Worm (Caenorhabditis elegans) whole organism, L4 larva: ENCODE measurements around the gene dagl-2.
A peak's percentile ranks its signal among the peaks of the same experiment; 100 is the strongest.

Experiments used
- F44E2.7 ChIP-seq: fragments of 200-800 bp; sonication (Bioruptor generic); IDR thresholded peaks from 2 replicates; pipeline ENCODE4 v2.1.2; 2022; ENCODE audit warnings: missing genetic modification characterization, missing compliant biosample characterization
- R02D3.7 ChIP-seq: fragments of 150-350 bp; sonication (generic microtip); optimal IDR thresholded peaks from 3 replicates; lab custom pipeline; 2014; ENCODE audit warnings: missing biosample characterization, missing genetic modification characterization
- Y105C5A.15 ChIP-seq: fragments of 200-800 bp; sonication (Bioruptor generic); IDR thresholded peaks from 2 replicates; pipeline ENCODE4 v1.3.6; 2022; ENCODE audit warnings: missing genetic modification characterization, missing compliant biosample characterization
- aha-1 ChIP-seq: fragments of 150-350 bp; peaks from one replicate; lab custom pipeline; 2014; ENCODE audit warnings: missing biosample characterization, missing genetic modification characterization
- attf-4 ChIP-seq: sonication (generic microtip); optimal IDR thresholded peaks from 3 replicates; lab custom pipeline; 2017; ENCODE audit warnings: missing biosample characterization, missing genetic modification characterization
- ceh-32 ChIP-seq: sonication (generic microtip); optimal IDR thresholded peaks from 2 replicates; lab custom pipeline; 2016; ENCODE audit warnings: mild to moderate bottlenecking, missing genetic modification characterization, missing compliant biosample characterization; ENCODE audit not compliant: poor library complexity
- ctbp-1 ChIP-seq: fragments of 200-800 bp; sonication (Bioruptor generic); IDR thresholded peaks from 2 replicates; pipeline ENCODE4 v1.3.6; 2022; ENCODE audit warnings: missing genetic modification reagents, missing genetic modification characterization, missing compliant biosample characterization
- daf-16 ChIP-seq, 3 experiments: sonication (generic microtip); optimal IDR thresholded peaks; 2 replicates each; lab custom pipeline; 2016 to 2017; ENCODE audit warnings: missing genetic modification characterization in 3 of 3, missing genetic modification reagents in 3 of 3, mild to moderate bottlenecking in 2 of 3, missing compliant biosample characterization in 2 of 3, missing biosample characterization in 1 of 3, moderate library complexity in 1 of 3
- daf-19 ChIP-seq: fragments of 200-800 bp; sonication (Bioruptor generic); conservative IDR thresholded peaks from 2 replicates; pipeline ENCODE4 v1.3.6; 2022; ENCODE audit warnings: missing genetic modification characterization, missing compliant biosample characterization
- dmd-6 ChIP-seq: fragments of 200-800 bp; sonication (Bioruptor generic); IDR thresholded peaks from 2 replicates; pipeline ENCODE4 v1.3.6; 2022; ENCODE audit warnings: missing genetic modification reagents, missing genetic modification characterization, missing compliant biosample characterization
- dmd-8 ChIP-seq: fragments of 200-800 bp; sonication (Bioruptor generic); IDR thresholded peaks from 2 replicates; pipeline ENCODE4 v1.3.6; 2022; ENCODE audit warnings: missing genetic modification characterization, missing compliant biosample characterization
- dpl-1 ChIP-seq: fragments of 150-350 bp; optimal IDR thresholded peaks from 2 replicates; lab custom pipeline; 2014; ENCODE audit warnings: missing biosample characterization, missing genetic modification reagents, missing genetic modification characterization
- egl-43 ChIP-seq: fragments of 200-800 bp; sonication (Bioruptor generic); IDR thresholded peaks from 2 replicates; pipeline ENCODE4 v1.3.6; 2022; ENCODE audit warnings: missing genetic modification reagents, missing genetic modification characterization, missing compliant biosample characterization
- fkh-10 ChIP-seq: fragments of 150-350 bp; optimal IDR thresholded peaks from 2 replicates; lab custom pipeline; 2014; ENCODE audit warnings: missing biosample characterization, missing genetic modification reagents, missing genetic modification characterization
- hif-1 ChIP-seq, 2 experiments: sonication (generic microtip); optimal IDR thresholded peaks; 2 replicates each; lab custom pipeline; 2016 to 2017; ENCODE audit warnings: missing compliant biosample characterization in 2 of 2, missing genetic modification characterization in 2 of 2, missing genetic modification reagents in 2 of 2, missing genotype in 2 of 2, mild to moderate bottlenecking in 1 of 2
- hlh-30 ChIP-seq: sonication (generic microtip); optimal IDR thresholded peaks from 2 replicates; lab custom pipeline; 2017; ENCODE audit warnings: antibody characterized with exemption, mild to moderate bottlenecking, missing genetic modification characterization, missing compliant biosample characterization; ENCODE audit not compliant: insufficient read depth
- hmg-1.1 ChIP-seq: fragments of 200-800 bp; sonication (Bioruptor generic); IDR thresholded peaks from 2 replicates; pipeline ENCODE4 v1.3.6; 2022; ENCODE audit warnings: missing genetic modification reagents, missing genetic modification characterization, missing compliant biosample characterization
- lsy-2 ChIP-seq, 2 experiments: fragments of 150-350 bp in 1 of 2; sonication (generic microtip) in 1 of 2; optimal IDR thresholded peaks; 2 replicates each; lab custom pipeline; 2014 to 2017; ENCODE audit warnings: missing biosample characterization in 2 of 2, missing genetic modification characterization in 2 of 2
- mdl-1 ChIP-seq, 2 experiments: fragments of 150-350 bp in 1 of 2; sonication (generic microtip) in 1 of 2; optimal IDR thresholded peaks; 2 replicates each; lab custom pipeline; 2014 to 2017; ENCODE audit warnings: missing biosample characterization in 2 of 2, missing genetic modification characterization in 2 of 2
- mep-1 ChIP-seq: fragments of 150-350 bp; sonication (generic microtip); optimal IDR thresholded peaks from 3 replicates; lab custom pipeline; 2014; ENCODE audit warnings: missing biosample characterization, missing genetic modification characterization
- mes-2 ChIP-seq: sonication (generic microtip); optimal IDR thresholded peaks from 2 replicates; lab custom pipeline; 2016; ENCODE audit warnings: missing genotype, mild to moderate bottlenecking, missing genetic modification characterization, missing compliant biosample characterization; ENCODE audit not compliant: poor library complexity, severe bottlenecking
- mxl-3 ChIP-seq: fragments of 200-800 bp; sonication (Bioruptor generic); optimal IDR thresholded peaks from 2 replicates; lab custom pipeline; 2018; ENCODE audit warnings: mild to moderate bottlenecking, missing genetic modification characterization, missing compliant biosample characterization
- nhr-11 ChIP-seq: fragments of 150-350 bp; optimal IDR thresholded peaks from 2 replicates; lab custom pipeline; 2014; ENCODE audit warnings: missing biosample characterization, missing genetic modification characterization
- nhr-28 ChIP-seq: fragments of 150-350 bp; optimal IDR thresholded peaks from 2 replicates; lab custom pipeline; 2014; ENCODE audit warnings: missing biosample characterization, missing genetic modification characterization
- nhr-41 ChIP-seq: fragments of 200-800 bp; sonication (Bioruptor generic); IDR thresholded peaks from 2 replicates; pipeline ENCODE4 v1.3.6; 2022; ENCODE audit warnings: missing genetic modification reagents, missing genetic modification characterization, missing compliant biosample characterization
- rbr-2 ChIP-seq: sonication (generic microtip); optimal IDR thresholded peaks from 2 replicates; lab custom pipeline; 2016; ENCODE audit warnings: missing genotype, missing genetic modification characterization, missing compliant biosample characterization
- saeg-2 ChIP-seq: fragments of 200-800 bp; sonication (Bioruptor generic); IDR thresholded peaks from 2 replicates; pipeline ENCODE4 v1.3.6; 2022; ENCODE audit warnings: missing genetic modification reagents, missing genetic modification characterization, missing compliant biosample characterization
- set-16 ChIP-seq: fragments of 200-800 bp; sonication (Bioruptor generic); IDR thresholded peaks from 2 replicates; pipeline ENCODE4 v1.3.6; 2022; ENCODE audit warnings: missing genetic modification reagents, missing genetic modification characterization, missing compliant biosample characterization
- skn-1 ChIP-seq: fragments of 150-350 bp; optimal IDR thresholded peaks from 2 replicates; lab custom pipeline; 2014; ENCODE audit warnings: missing biosample characterization, missing genetic modification characterization
- spr-3 ChIP-seq: fragments of 200-800 bp; sonication (Bioruptor generic); optimal IDR thresholded peaks from 2 replicates; lab custom pipeline; 2018; ENCODE audit warnings: mild to moderate bottlenecking, missing genetic modification characterization, missing compliant biosample characterization
- unc-62 ChIP-seq, 3 experiments: fragments of 150-350 bp in 1 of 3; sonication (generic microtip); optimal IDR thresholded peaks in 2 of 3; peaks in 1 of 3; 1 replicate in 1 of 3; 2 replicates in 2 of 3; lab custom pipeline; 2014 to 2017; ENCODE audit warnings: missing biosample characterization in 3 of 3, missing genetic modification characterization in 3 of 3, missing genetic modification reagents in 3 of 3, missing genotype in 1 of 3

dagl-2 gene

DNA sequence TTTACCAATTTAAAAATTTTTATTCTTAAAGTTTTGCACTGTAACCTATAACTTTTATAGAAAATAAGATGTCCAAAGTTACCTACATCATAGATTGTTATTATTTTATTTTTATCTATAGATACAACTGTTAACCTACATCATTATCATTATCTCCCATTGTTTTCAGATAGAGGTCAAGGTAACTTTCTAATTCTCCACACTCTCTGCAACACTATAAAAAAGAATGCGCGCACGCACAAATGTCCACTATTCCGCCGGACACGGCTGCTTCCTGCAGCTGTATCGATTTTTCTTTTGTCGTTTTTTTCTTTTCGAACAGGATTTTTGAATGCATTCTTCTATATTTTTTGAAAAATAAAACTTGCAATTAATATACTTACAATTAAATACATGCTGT is 10.4 kb downstream of the dagl-2 start:
- TF ChIP-seq nhr-28 (tag; lab: Kevin White, UChicago) (peak; percentile 22), R02D3.7 (no peak), ceh-32 (no peak), F44E2.7 (GFP tag; lab: Robert Waterston, UW) (no peak), lsy-2 (tag; optimal IDR thresholded peaks at IDR 0.05; lab: Kevin White, UChicago) (peak in 1 of 2 experiments; percentile 9), hlh-30 (tag; lab: Kevin White, UChicago) (peak; percentile 2), mdl-1 (tag; optimal IDR thresholded peaks at IDR 0.05; lab: Kevin White, UChicago) (peak in 1 of 2 experiments; percentile 17), dmd-6 (GFP tag; lab: Robert Waterston, UW) (no peak)

DNA sequence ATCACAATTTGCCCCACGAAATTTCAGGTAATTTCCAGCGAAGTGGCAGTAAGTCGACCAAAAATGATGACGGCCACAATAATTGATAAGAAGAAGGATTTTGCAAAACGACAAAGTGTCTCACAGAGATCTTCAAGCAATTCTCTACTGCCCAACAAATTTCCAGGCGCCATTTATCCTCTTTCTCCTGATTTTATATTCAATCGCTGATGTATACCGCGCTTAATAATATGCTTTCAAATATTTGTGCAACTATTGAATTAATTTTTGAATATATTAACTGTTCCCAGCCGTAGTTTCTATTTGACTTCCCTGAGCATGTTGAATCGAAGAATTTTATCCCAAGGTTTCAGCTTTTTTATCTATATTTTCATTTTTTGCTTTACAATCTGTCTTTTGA is 12.1 kb downstream of the dagl-2 start, which contains the start of gene tpst-2:
Gene tpst-2 (plus strand): TSS at position 301 of the 400 bp plus-strand sequence.
- TF ChIP-seq dpl-1 (GFP tag; lab: Kevin White, UChicago), result no peak
- no peak for TF ChIP-seq nhr-41 (GFP tag; lab: Robert Waterston, UW)
- no peak for TF ChIP-seq attf-4
- no peak for TF ChIP-seq saeg-2 (GFP tag; lab: Robert Waterston, UW)
- TF ChIP-seq daf-16 (GFP tag; optimal IDR thresholded peaks at IDR 0.05; lab: Kevin White, UChicago), result no peak
- no peak for TF ChIP-seq daf-16 (tag; optimal IDR thresholded peaks at IDR 0.05; lab: Kevin White, UChicago)
- TF ChIP-seq Y105C5A.15 (GFP tag; lab: Robert Waterston, UW), result no peak
- TF ChIP-seq nhr-11, result no peak
- TF ChIP-seq skn-1, result no peak

DNA sequence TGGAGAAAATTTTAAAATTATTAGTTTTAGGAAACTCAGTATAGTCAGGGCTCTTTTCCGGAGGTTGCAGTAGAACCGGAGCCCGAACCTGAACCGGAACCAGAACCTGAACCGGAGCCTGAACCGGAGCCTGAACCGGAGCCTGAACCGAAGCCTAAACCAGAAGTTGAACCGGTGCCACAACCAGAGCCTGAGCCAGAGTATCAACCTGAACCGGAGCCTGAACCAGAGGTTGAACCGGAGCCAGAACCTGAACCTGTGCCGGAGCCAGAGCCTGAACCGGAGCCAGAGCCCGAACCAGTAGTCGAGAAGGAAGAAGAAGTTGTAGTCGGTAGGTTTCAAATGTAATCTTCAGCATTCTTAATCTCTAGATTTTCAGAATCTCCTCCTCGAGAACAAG is 14.6 kb downstream of the dagl-2 start:
- TF ChIP-seq aha-1 (peak; percentile 28), mxl-3 (no peak), set-16 (GFP tag; lab: Robert Waterston, UW) (peak; percentile 90)

DNA sequence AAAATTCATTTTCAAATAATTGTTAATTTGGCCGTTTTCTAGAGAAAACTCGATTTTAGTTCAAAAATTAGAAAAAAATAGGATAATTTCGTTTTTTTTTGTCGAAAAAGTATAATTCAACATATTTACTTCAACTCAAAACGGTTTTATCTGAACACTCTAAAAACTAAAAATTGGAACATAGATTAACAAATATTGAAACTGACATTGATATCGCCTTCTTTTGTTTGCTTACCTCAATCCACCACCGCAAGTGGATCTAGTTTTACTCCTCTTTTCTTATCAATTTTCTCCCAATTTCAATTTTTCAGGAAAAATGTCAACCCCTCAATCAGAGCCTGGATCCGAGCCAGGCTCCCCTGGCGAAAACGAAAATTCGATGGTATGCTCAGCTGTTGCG is 18.2 kb downstream of the dagl-2 start, which contains the start of gene ptl-1:
Gene ptl-1 (plus strand): TSS at position 301 of the 400 bp plus-strand sequence.
- TF ChIP-seq hlh-30 (tag; lab: Kevin White, UChicago) (no peak), unc-62 (GFP tag; optimal IDR thresholded peaks at IDR 0.05 in 1 of 2; lab: Kevin White, UChicago) (peak in 1 of 2 experiments; percentile 71), unc-62 (tag; optimal IDR thresholded peaks at IDR 0.05; lab: Kevin White, UChicago) (no peak)

DNA sequence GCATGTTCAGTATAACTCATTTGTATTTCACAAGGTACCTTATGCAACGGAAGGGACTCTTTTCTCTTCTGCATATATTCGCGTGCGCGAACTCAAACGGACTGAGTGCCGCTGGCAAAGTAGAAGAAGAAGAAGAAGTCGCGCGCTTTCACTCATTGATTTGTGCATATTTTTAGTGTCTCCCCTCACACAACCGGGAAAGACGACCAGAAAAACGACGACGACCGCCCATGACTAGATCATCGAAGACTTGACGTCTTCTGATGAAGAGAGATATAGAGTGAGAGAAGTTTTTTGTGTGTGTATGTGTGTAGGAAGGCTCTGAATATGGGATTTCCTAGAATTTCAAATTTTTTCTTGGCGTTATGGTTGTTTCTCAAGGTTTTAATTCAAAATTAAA is 18.7 kb downstream of the dagl-2 start:
- no peak for TF ChIP-seq spr-3 (GFP tag; lab: Kevin White, UChicago)
- 0 out of 2 replicates have a peak, but pooled peaks have one; percentile 32 for TF ChIP-seq ctbp-1 (GFP tag; lab: Robert Waterston, UW)
- TF ChIP-seq dmd-8 (GFP tag; lab: Robert Waterston, UW), result no peak
- peak in 1 of 2 experiments; percentile 52 for TF ChIP-seq lsy-2 (tag; optimal IDR thresholded peaks at IDR 0.05; lab: Kevin White, UChicago)
- peak; percentile 13 for TF ChIP-seq hlh-30 (tag; lab: Kevin White, UChicago)
- TF ChIP-seq daf-19 (GFP tag; lab: Robert Waterston, UW), result 0 out of 2 replicates have a peak, but pooled peaks have one; percentile 16
- peak; percentile 86 for TF ChIP-seq fkh-10 (GFP tag; lab: Kevin White, UChicago)
- no peak for TF ChIP-seq mes-2 (tag; lab: Kevin White, UChicago)
- TF ChIP-seq rbr-2 (tag; lab: Kevin White, UChicago), result peak; percentile 57
- TF ChIP-seq mep-1 (tag; lab: Kevin White, UChicago), result peak; percentile 31
- peak; percentile 50; the same call in 1 of the 2 replicates for TF ChIP-seq hmg-1.1 (GFP tag; lab: Robert Waterston, UW)
- 0 out of 2 replicates have a peak, but pooled peaks have one; percentile 25 for TF ChIP-seq egl-43
- no peak for TF ChIP-seq hif-1 (tag; optimal IDR thresholded peaks at IDR 0.05; lab: Kevin White, UChicago)
- peak; percentile 53 for TF ChIP-seq aha-1
